Fruit fly (Drosophila melanogaster) whole organism: ENCODE measurements around the gene CG3473.

Source experiments
- CG8478 ChIP-seq: fragments of >200 bp; optimal IDR thresholded peaks from 2 replicates; lab custom pipeline; 2018; ENCODE audit warnings: inconsistent platforms
- Dll ChIP-seq: fragments of >200 bp; optimal IDR thresholded peaks from 2 replicates; lab custom pipeline; 2017
- EcR ChIP-seq, 2 experiments: fragments of >200 bp; optimal IDR thresholded peaks; 2 replicates each; lab custom pipeline; 2017; ENCODE audit warnings: missing biosample characterization in 2 of 2, missing genetic modification characterization in 2 of 2, missing genetic modification reagents in 2 of 2
- pan ChIP-seq: fragments of >200 bp; optimal IDR thresholded peaks from 2 replicates; lab custom pipeline; 2017
- psq ChIP-seq: fragments of >200 bp; optimal IDR thresholded peaks from 2 replicates; lab custom pipeline; 2017
- usp ChIP-seq: fragments of >200 bp; optimal IDR thresholded peaks from 2 replicates; lab custom pipeline; 2017; ENCODE audit warnings: missing biosample characterization, missing genetic modification characterization, mixed read lengths

DNA sequence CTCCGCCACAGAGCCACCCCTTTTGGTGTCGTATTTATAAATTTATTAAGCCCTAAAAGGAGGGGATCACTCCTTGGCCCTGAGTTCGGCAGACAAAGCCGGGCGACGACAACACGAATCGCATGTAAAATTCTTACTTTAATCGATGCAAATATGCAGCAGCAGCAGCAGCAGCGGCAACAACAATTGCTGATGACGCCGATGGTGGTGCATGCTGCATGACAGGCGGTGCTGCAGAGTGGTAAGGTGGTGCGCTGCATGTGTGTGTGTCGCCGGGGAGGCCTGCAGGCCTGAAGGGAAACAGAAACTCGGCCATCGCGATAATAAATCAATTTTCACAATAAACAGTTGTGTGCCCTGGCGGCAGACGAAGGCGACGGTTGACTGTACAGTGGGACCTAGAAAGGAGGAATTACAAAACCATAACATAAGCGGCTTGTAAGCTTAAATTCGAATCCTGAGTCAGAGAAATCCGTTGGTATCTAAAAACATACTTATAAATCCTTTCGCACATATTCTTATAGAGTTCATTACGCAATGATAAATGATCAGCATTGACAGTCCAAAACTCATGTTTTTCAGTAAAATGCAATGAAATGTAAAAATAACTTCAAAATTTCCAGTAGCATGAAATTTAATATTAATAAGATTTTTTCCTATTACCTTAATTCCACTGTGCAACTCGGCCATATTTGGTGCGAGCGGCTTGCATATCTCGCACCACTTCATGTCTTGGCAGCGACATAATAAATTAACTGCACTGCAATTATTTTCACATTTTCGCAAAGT, 8.3 kb upstream of the CG3473 start:
- TF ChIP-seq usp (GFP tag; lab: Kevin White, UChicago), result no peak
- no peak for TF ChIP-seq EcR (GFP tag; optimal IDR thresholded peaks at IDR 0.05; lab: Kevin White, UChicago)
- TF ChIP-seq psq, result no peak
- no peak for TF ChIP-seq pan (lab: Kevin White, UChicago)
- no peak for TF ChIP-seq Dll (lab: Kevin White, UChicago)
- no peak for TF ChIP-seq CG8478 (lab: Kevin White, UChicago)
